Worm (Caenorhabditis elegans) whole organism, L1 larva: Measurements from ENCODE around the gene R10E4.11.
A peak's percentile ranks its signal among the peaks of the same experiment; 100 is the strongest.

Source experiments
- ceh-63 ChIP-seq: fragments of 200-800 bp; sonication (Bioruptor generic); optimal IDR thresholded peaks from 2 replicates; lab custom pipeline; 2018; ENCODE audit warnings: mild to moderate bottlenecking, missing genetic modification characterization, missing compliant biosample characterization
- elt-3 ChIP-seq, 6 experiments: fragments of 150-350 bp in 1 of 6; sonication (generic microtip); optimal IDR thresholded peaks; 2 replicates each; lab custom pipeline; 2017 to 2018; ENCODE audit warnings: missing biosample characterization in 6 of 6, missing genetic modification characterization in 6 of 6, inconsistent platforms in 1 of 6
- fkh-10 ChIP-seq: sonication (generic microtip); optimal IDR thresholded peaks from 2 replicates; lab custom pipeline; 2017; ENCODE audit warnings: missing biosample characterization, missing genetic modification reagents, missing genetic modification characterization
- lsy-2 ChIP-seq, 2 experiments: fragments of 150-350 bp; optimal IDR thresholded peaks; 2 replicates each; lab custom pipeline; 2014; ENCODE audit warnings: missing biosample characterization in 2 of 2, missing genetic modification characterization in 2 of 2
- mab-9 ChIP-seq: fragments of 200-800 bp; sonication (Bioruptor generic); IDR thresholded peaks from 2 replicates; pipeline ENCODE4 v1.3.6; 2022; ENCODE audit warnings: missing genetic modification reagents, missing genetic modification characterization, missing compliant biosample characterization
- nhr-11 ChIP-seq: fragments of 150-350 bp; optimal IDR thresholded peaks from 2 replicates; lab custom pipeline; 2014; ENCODE audit warnings: missing biosample characterization, missing genetic modification characterization
- tlp-1 ChIP-seq: fragments of 150-350 bp; optimal IDR thresholded peaks from 2 replicates; lab custom pipeline; 2014; ENCODE audit warnings: missing biosample characterization, missing genetic modification characterization

DNA sequence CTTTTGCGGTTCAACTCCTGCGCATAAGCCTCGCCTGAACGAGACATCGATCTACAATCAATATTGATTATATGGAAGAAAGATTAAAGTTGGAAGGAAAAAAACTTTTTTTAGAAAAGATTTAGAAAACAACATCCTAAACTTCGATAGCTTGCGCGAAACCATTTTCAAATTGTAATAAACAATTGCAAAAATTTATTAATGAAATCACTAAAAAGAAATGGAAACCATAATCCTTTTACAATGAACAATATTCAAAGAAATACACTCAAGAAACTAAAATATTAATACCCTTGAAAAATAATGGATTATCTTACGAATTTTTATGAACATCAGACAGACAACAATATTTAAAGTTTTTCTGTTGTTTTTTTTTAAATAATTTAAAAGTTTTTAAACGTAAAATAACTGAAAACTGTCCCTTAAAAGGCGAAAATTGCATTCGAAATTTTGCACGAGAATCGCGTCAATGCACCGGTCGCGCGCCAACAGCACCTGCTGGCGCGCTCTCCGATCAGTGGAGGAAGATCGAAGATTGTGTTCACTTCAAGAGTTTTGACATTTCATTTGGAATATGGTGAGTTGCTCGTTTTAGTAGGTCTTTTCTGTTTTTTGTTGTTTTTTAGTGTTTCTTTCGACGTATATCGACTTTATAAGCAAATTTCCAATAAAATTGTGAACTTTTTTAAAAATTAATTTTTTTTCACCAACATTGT lies 31.5 kb downstream of the R10E4.11 start, which contains the start of the genes sftb-1 and R10E4.1:
- TF ChIP-seq nhr-11 (tag; lab: Kevin White, UChicago) (peak; percentile 22), elt-3 (tag; optimal IDR thresholded peaks at IDR 0.05; lab: Kevin White, UChicago) (peak in 2 of 6 experiments; percentile 29 to 49), tlp-1 (no peak), mab-9 (GFP tag; lab: Robert Waterston, UW) (0 out of 2 replicates have a peak, but pooled peaks have one; percentile 18), fkh-10 (peak; percentile 13), lsy-2 (tag; optimal IDR thresholded peaks at IDR 0.05; lab: Kevin White, UChicago) (peak; percentile 84 to 85), ceh-63 (GFP tag; lab: Kevin White, UChicago) (no peak)
